Worm (Caenorhabditis elegans) whole organism, L3 larva: Measurements from ENCODE around the gene F09E5.8.

Experiments used
- R02D3.7 ChIP-seq: fragments of 150-350 bp; optimal IDR thresholded peaks from 2 replicates; lab custom pipeline; 2014; ENCODE audit warnings: missing biosample characterization, missing genetic modification characterization
- ZK546.5 ChIP-seq: sonication (generic microtip); optimal IDR thresholded peaks from 2 replicates; lab custom pipeline; 2017; ENCODE audit warnings: missing biosample characterization, missing genetic modification characterization
- aly-2 ChIP-seq: fragments of 150-350 bp; optimal IDR thresholded peaks from 2 replicates; lab custom pipeline; 2014; ENCODE audit warnings: missing biosample characterization, missing genetic modification characterization
- ama-1 ChIP-seq: fragments of 150-350 bp; optimal IDR thresholded peaks from 2 replicates; lab custom pipeline; 2018
- ceh-16 ChIP-seq: sonication (generic microtip); optimal IDR thresholded peaks from 2 replicates; lab custom pipeline; 2017; ENCODE audit warnings: missing biosample characterization, missing genetic modification characterization
- ceh-28 ChIP-seq: fragments of 150-350 bp; optimal IDR thresholded peaks from 2 replicates; lab custom pipeline; 2014; ENCODE audit warnings: missing biosample characterization, missing genetic modification reagents, missing genetic modification characterization
- ceh-82 ChIP-seq: fragments of 150-350 bp; optimal IDR thresholded peaks from 2 replicates; lab custom pipeline; 2014; ENCODE audit warnings: missing biosample characterization, missing genetic modification characterization
- ceh-9 ChIP-seq: sonication (generic microtip); optimal IDR thresholded peaks from 2 replicates; lab custom pipeline; 2018; ENCODE audit warnings: missing biosample characterization, missing genetic modification characterization
- daf-12 ChIP-seq: fragments of 150-350 bp; optimal IDR thresholded peaks from 2 replicates; lab custom pipeline; 2014; ENCODE audit warnings: missing biosample characterization, missing genetic modification reagents, missing genetic modification characterization
- egl-27 ChIP-seq: sonication (generic microtip); optimal IDR thresholded peaks from 4 replicates; lab custom pipeline; 2017; ENCODE audit warnings: missing biosample characterization, missing genetic modification reagents, missing genetic modification characterization
- egl-5 ChIP-seq: fragments of 150-350 bp; optimal IDR thresholded peaks from 2 replicates; lab custom pipeline; 2017; ENCODE audit warnings: missing biosample characterization, missing genetic modification reagents, missing genetic modification characterization, inconsistent platforms
- elt-1 ChIP-seq: fragments of 150-350 bp; optimal IDR thresholded peaks from 2 replicates; lab custom pipeline; 2014; ENCODE audit warnings: missing biosample characterization, missing genetic modification characterization
- elt-2 ChIP-seq: sonication (generic microtip); optimal IDR thresholded peaks from 2 replicates; lab custom pipeline; 2016; ENCODE audit warnings: missing genetic modification reagents, mild to moderate bottlenecking, missing genetic modification characterization, missing compliant biosample characterization
- elt-3 ChIP-seq, 3 experiments: fragments of 150-350 bp in 1 of 3; sonication (generic microtip) in 2 of 3; optimal IDR thresholded peaks; 2 replicates in 2 of 3; 4 replicates in 1 of 3; lab custom pipeline; 2014 to 2017; ENCODE audit warnings: missing biosample characterization in 3 of 3, missing genetic modification characterization in 3 of 3
- eor-1 ChIP-seq, 2 experiments: fragments of 150-350 bp; optimal IDR thresholded peaks; 2 replicates each; lab custom pipeline; 2014 to 2018; ENCODE audit warnings: missing biosample characterization in 2 of 2, missing genetic modification characterization in 2 of 2
- fkh-10 ChIP-seq: sonication (generic microtip); optimal IDR thresholded peaks from 2 replicates; lab custom pipeline; 2017; ENCODE audit warnings: missing biosample characterization, missing genetic modification reagents, missing genetic modification characterization
- fkh-2 ChIP-seq: fragments of 150-350 bp; optimal IDR thresholded peaks from 2 replicates; lab custom pipeline; 2014; ENCODE audit warnings: missing biosample characterization, missing genetic modification reagents, missing genetic modification characterization
- fos-1 ChIP-seq: fragments of 150-350 bp; optimal IDR thresholded peaks from 2 replicates; lab custom pipeline; 2014; ENCODE audit warnings: missing biosample characterization, missing genetic modification characterization
- hmg-11 ChIP-seq: sonication (generic microtip); optimal IDR thresholded peaks from 2 replicates; lab custom pipeline; 2016; ENCODE audit warnings: missing genetic modification characterization, missing compliant biosample characterization
- jun-1 ChIP-seq: fragments of 150-350 bp; optimal IDR thresholded peaks from 2 replicates; lab custom pipeline; 2014; ENCODE audit warnings: missing biosample characterization, missing genetic modification reagents, missing genetic modification characterization
- lin-15B ChIP-seq: fragments of 150-350 bp; optimal IDR thresholded peaks from 2 replicates; lab custom pipeline; 2014; ENCODE audit warnings: missing biosample characterization, missing genetic modification characterization
- lin-39 ChIP-seq: fragments of 150-350 bp; optimal IDR thresholded peaks from 2 replicates; lab custom pipeline; 2018; ENCODE audit warnings: missing biosample characterization, missing genetic modification reagents, missing genetic modification characterization
- lsy-12 ChIP-seq: sonication (generic microtip); optimal IDR thresholded peaks from 2 replicates; lab custom pipeline; 2016; ENCODE audit warnings: mild to moderate bottlenecking, missing genetic modification characterization, missing compliant biosample characterization
- mdl-1 ChIP-seq: fragments of 150-350 bp; optimal IDR thresholded peaks from 2 replicates; lab custom pipeline; 2014; ENCODE audit warnings: missing biosample characterization, missing genetic modification characterization
- mml-1 ChIP-seq: fragments of 150-350 bp; sonication (generic microtip); optimal IDR thresholded peaks from 3 replicates; lab custom pipeline; 2014; ENCODE audit warnings: missing biosample characterization, missing genetic modification characterization
- nfya-1 ChIP-seq: sonication (generic microtip); optimal IDR thresholded peaks from 2 replicates; lab custom pipeline; 2017; ENCODE audit warnings: missing genetic modification characterization, mild to moderate bottlenecking, missing compliant biosample characterization, antibody characterized with exemption, moderate library complexity; ENCODE audit not compliant: insufficient read depth
- nhr-11 ChIP-seq: fragments of 150-350 bp; optimal IDR thresholded peaks from 2 replicates; lab custom pipeline; 2014; ENCODE audit warnings: missing biosample characterization, missing genetic modification characterization
- nhr-12 ChIP-seq: fragments of 150-350 bp; optimal IDR thresholded peaks from 2 replicates; lab custom pipeline; 2014; ENCODE audit warnings: missing biosample characterization, missing genetic modification characterization
- nhr-23 ChIP-seq: fragments of 150-350 bp; optimal IDR thresholded peaks from 2 replicates; lab custom pipeline; 2014; ENCODE audit warnings: missing biosample characterization, missing genetic modification reagents, missing genetic modification characterization
- nhr-237 ChIP-seq: fragments of 150-350 bp; optimal IDR thresholded peaks from 2 replicates; lab custom pipeline; 2014; ENCODE audit warnings: missing biosample characterization, missing genetic modification characterization
- nhr-25 ChIP-seq: sonication (generic microtip); optimal IDR thresholded peaks from 2 replicates; lab custom pipeline; 2017; ENCODE audit warnings: missing biosample characterization, missing genetic modification characterization
- nhr-28 ChIP-seq: fragments of 150-350 bp; optimal IDR thresholded peaks from 2 replicates; lab custom pipeline; 2014; ENCODE audit warnings: missing biosample characterization, missing genetic modification characterization
- nhr-43 ChIP-seq: sonication (generic microtip); optimal IDR thresholded peaks from 2 replicates; lab custom pipeline; 2016; ENCODE audit warnings: mild to moderate bottlenecking, missing genetic modification characterization, missing compliant biosample characterization; ENCODE audit not compliant: poor library complexity, severe bottlenecking
- nhr-67 ChIP-seq: fragments of 150-350 bp; optimal IDR thresholded peaks from 2 replicates; lab custom pipeline; 2014; ENCODE audit warnings: missing biosample characterization, missing genetic modification characterization
- nhr-76 ChIP-seq: fragments of 150-350 bp; sonication (generic microtip); optimal IDR thresholded peaks from 5 replicates; lab custom pipeline; 2014; ENCODE audit warnings: missing biosample characterization, missing genetic modification characterization
- nhr-77 ChIP-seq: fragments of 150-350 bp; optimal IDR thresholded peaks from 2 replicates; lab custom pipeline; 2014; ENCODE audit warnings: missing biosample characterization, missing genetic modification characterization
- pha-4 ChIP-seq: fragments of 150-350 bp; optimal IDR thresholded peaks from 2 replicates; lab custom pipeline; 2014; ENCODE audit warnings: missing biosample characterization, missing genetic modification reagents, missing genetic modification characterization
- pqm-1 ChIP-seq: fragments of 150-350 bp; optimal IDR thresholded peaks from 2 replicates; lab custom pipeline; 2017; ENCODE audit warnings: missing biosample characterization, missing genetic modification characterization, inconsistent platforms
- sea-2 ChIP-seq: fragments of 150-350 bp; sonication (generic microtip); optimal IDR thresholded peaks from 4 replicates; lab custom pipeline; 2014; ENCODE audit warnings: missing biosample characterization, missing genetic modification reagents, missing genetic modification characterization
- skn-1 ChIP-seq: fragments of 150-350 bp; optimal IDR thresholded peaks from 2 replicates; lab custom pipeline; 2014; ENCODE audit warnings: missing biosample characterization, missing genetic modification characterization
- snpc-4 ChIP-seq: fragments of 150-350 bp; optimal IDR thresholded peaks from 2 replicates; lab custom pipeline; 2014; ENCODE audit warnings: missing biosample characterization, missing genetic modification characterization
- tbx-2 ChIP-seq: sonication (generic microtip); optimal IDR thresholded peaks from 2 replicates; lab custom pipeline; 2016; ENCODE audit warnings: mild to moderate bottlenecking, missing genetic modification characterization, missing compliant biosample characterization
- unc-39 ChIP-seq: sonication (generic microtip); optimal IDR thresholded peaks from 4 replicates; lab custom pipeline; 2017; ENCODE audit warnings: missing biosample characterization, missing genetic modification characterization
- unc-62 ChIP-seq: fragments of 150-350 bp; sonication (generic microtip); optimal IDR thresholded peaks from 4 replicates; lab custom pipeline; 2014; ENCODE audit warnings: missing biosample characterization, missing genetic modification reagents, missing genetic modification characterization
- zag-1 ChIP-seq: fragments of 150-350 bp; optimal IDR thresholded peaks from 2 replicates; lab custom pipeline; 2014; ENCODE audit warnings: missing biosample characterization, missing genetic modification characterization
- ztf-11 ChIP-seq: fragments of 150-350 bp; optimal IDR thresholded peaks from 2 replicates; lab custom pipeline; 2014; ENCODE audit warnings: missing biosample characterization, missing genetic modification characterization
- ztf-4 ChIP-seq: fragments of 150-350 bp; optimal IDR thresholded peaks from 2 replicates; lab custom pipeline; 2014; ENCODE audit warnings: missing biosample characterization, missing genetic modification characterization

The F09E5.8 gene

ce11 chrII:5335370-5336034 lies 15.0 kb upstream of the F09E5.8 start:
- TF ChIP-seq ceh-9 (tag; lab: Kevin White, UChicago) (no peak), ztf-11 (tag; lab: Kevin White, UChicago) (no peak), fkh-2 (tag; lab: Kevin White, UChicago) (no peak), nhr-23 (tag; lab: Kevin White, UChicago) (no peak), daf-12 (tag; lab: Kevin White, UChicago) (no peak), ceh-28 (tag; lab: Kevin White, UChicago) (no peak), nhr-11 (tag; lab: Kevin White, UChicago) (peak; percentile 28), ama-1 (no peak), elt-1 (tag; lab: Kevin White, UChicago) (no peak), fkh-10 (no peak), egl-5 (tag; lab: Kevin White, UChicago) (no peak), lin-39 (tag; lab: Kevin White, UChicago) (peak; percentile 51), unc-62 (GFP tag; lab: Kevin White, UChicago) (no peak), nhr-12 (tag; lab: Kevin White, UChicago) (no peak), jun-1 (tag; lab: Kevin White, UChicago) (peak; percentile 11), elt-3 (tag; optimal IDR thresholded peaks at IDR 0.05; lab: Kevin White, UChicago) (no peak), hmg-11 (peak; percentile 48), nhr-237 (tag; lab: Kevin White, UChicago) (no peak), elt-2 (tag; lab: Kevin White, UChicago) (peak; percentile 11), egl-27 (no peak), nhr-77 (tag; lab: Kevin White, UChicago) (no peak), nhr-43 (no peak), lin-15B (tag; lab: Kevin White, UChicago) (no peak), ceh-16 (tag; lab: Kevin White, UChicago) (no peak), sea-2 (GFP tag; lab: Kevin White, UChicago) (no peak), nhr-67 (tag; lab: Kevin White, UChicago) (no peak), fos-1 (no peak), pha-4 (no peak)

- no peak for TF ChIP-seq elt-1 (tag; lab: Kevin White, UChicago)
- TF ChIP-seq nhr-67 (tag; lab: Kevin White, UChicago) = no peak
- TF ChIP-seq R02D3.7 (tag; lab: Kevin White, UChicago) = no peak
- no peak for TF ChIP-seq mdl-1 (tag; lab: Kevin White, UChicago)
- TF ChIP-seq ztf-11 (tag; lab: Kevin White, UChicago) = no peak
- TF ChIP-seq nhr-28 (tag; lab: Kevin White, UChicago) = no peak
- peak; percentile 54 for TF ChIP-seq egl-5 (tag; lab: Kevin White, UChicago)
- no peak for TF ChIP-seq lsy-12
- TF ChIP-seq fkh-10 = peak; percentile 68
- no peak for TF ChIP-seq mml-1 (tag; lab: Kevin White, UChicago)
- TF ChIP-seq ZK546.5 (tag; lab: Kevin White, UChicago) = no peak
- TF ChIP-seq nhr-237 (tag; lab: Kevin White, UChicago) = no peak
- TF ChIP-seq ceh-16 (tag; lab: Kevin White, UChicago) = no peak
- no peak for TF ChIP-seq pqm-1 (tag; lab: Kevin White, UChicago)
- no peak for TF ChIP-seq ceh-9 (tag; lab: Kevin White, UChicago)
- TF ChIP-seq fos-1 = no peak
- TF ChIP-seq nhr-77 (tag; lab: Kevin White, UChicago) = no peak
- TF ChIP-seq egl-27 = no peak
- no peak for TF ChIP-seq nhr-12 (tag; lab: Kevin White, UChicago)
- TF ChIP-seq nhr-11 (tag; lab: Kevin White, UChicago) = no peak
- no peak for TF ChIP-seq unc-39 (tag; lab: Kevin White, UChicago)
- no peak for TF ChIP-seq ceh-28 (tag; lab: Kevin White, UChicago)
- peak; percentile 6 for TF ChIP-seq lin-15B (tag; lab: Kevin White, UChicago)
- no peak for TF ChIP-seq skn-1 (tag; lab: Kevin White, UChicago)
- TF ChIP-seq nhr-25 (tag; lab: Kevin White, UChicago) = no peak
- no peak for TF ChIP-seq hmg-11
- TF ChIP-seq lin-39 (tag; lab: Kevin White, UChicago) = peak; percentile 68
- no peak for TF ChIP-seq daf-12 (tag; lab: Kevin White, UChicago)
- peak; percentile 66 for TF ChIP-seq ama-1
- TF ChIP-seq eor-1 (tag; optimal IDR thresholded peaks at IDR 0.05; lab: Kevin White, UChicago) = no peak
- TF ChIP-seq nhr-23 (tag; lab: Kevin White, UChicago) = no peak
- TF ChIP-seq jun-1 (tag; lab: Kevin White, UChicago) = no peak
- TF ChIP-seq pha-4 = no peak
- no peak for TF ChIP-seq aly-2 (tag; lab: Kevin White, UChicago)
- TF ChIP-seq unc-62 (GFP tag; lab: Kevin White, UChicago) = no peak
- no peak for TF ChIP-seq nhr-76 (tag; lab: Kevin White, UChicago)
- no peak for TF ChIP-seq ceh-82 (tag; lab: Kevin White, UChicago)
- TF ChIP-seq zag-1 (tag; lab: Kevin White, UChicago) = peak; percentile 50
- TF ChIP-seq elt-3 (tag; optimal IDR thresholded peaks at IDR 0.05; lab: Kevin White, UChicago) = no peak
- TF ChIP-seq tbx-2 (tag; lab: Kevin White, UChicago) = peak; percentile 46
- TF ChIP-seq fkh-2 (tag; lab: Kevin White, UChicago) = no peak
- TF ChIP-seq nhr-43 = no peak
- TF ChIP-seq nfya-1 (tag; lab: Kevin White, UChicago) = peak; percentile 85
- TF ChIP-seq sea-2 (GFP tag; lab: Kevin White, UChicago) = peak; percentile 6
- TF ChIP-seq snpc-4 = no peak
- no peak for TF ChIP-seq elt-2 (tag; lab: Kevin White, UChicago)
- no peak for TF ChIP-seq ztf-4
Measured at ce11 chrII:5336035-5336376, 14.5 kb upstream of the F09E5.8 start.
